Worm (Caenorhabditis elegans) whole organism, late embryonic: ENCODE results near the gene T02H6.7.

Source experiments
- F13H6.1 ChIP-seq: sonication (generic microtip); optimal IDR thresholded peaks from 2 replicates; lab custom pipeline; 2016; ENCODE audit warnings: missing genetic modification characterization, missing compliant biosample characterization
- K02D7.2 ChIP-seq: sonication (generic microtip); optimal IDR thresholded peaks from 2 replicates; lab custom pipeline; 2017; ENCODE audit warnings: mild to moderate bottlenecking, missing genetic modification characterization, missing compliant biosample characterization
- K09A11.1 ChIP-seq: sonication (generic microtip); optimal IDR thresholded peaks from 2 replicates; lab custom pipeline; 2017; ENCODE audit warnings: antibody characterized with exemption, mild to moderate bottlenecking, missing genetic modification characterization, missing compliant biosample characterization; ENCODE audit not compliant: insufficient read depth
- T23F11.4 ChIP-seq: fragments of 200-800 bp; sonication (Bioruptor generic); optimal IDR thresholded peaks from 2 replicates; lab custom pipeline; 2018; ENCODE audit warnings: mild to moderate bottlenecking, missing genetic modification characterization, missing compliant biosample characterization
- ahr-1 ChIP-seq: sonication (generic microtip); optimal IDR thresholded peaks from 2 replicates; lab custom pipeline; 2016; ENCODE audit warnings: missing genetic modification characterization, missing compliant biosample characterization
- ceh-14 ChIP-seq: sonication (generic microtip); optimal IDR thresholded peaks from 2 replicates; lab custom pipeline; 2016; ENCODE audit warnings: missing genotype, missing genetic modification characterization, missing compliant biosample characterization
- ceh-22 ChIP-seq: sonication (generic microtip); optimal IDR thresholded peaks from 2 replicates; lab custom pipeline; 2017; ENCODE audit warnings: missing biosample characterization, missing genetic modification characterization
- ceh-24 ChIP-seq: sonication (generic microtip); optimal IDR thresholded peaks from 2 replicates; lab custom pipeline; 2016; ENCODE audit warnings: mild to moderate bottlenecking, missing genetic modification characterization, missing compliant biosample characterization
- ceh-31 ChIP-seq: sonication (generic microtip); optimal IDR thresholded peaks from 2 replicates; lab custom pipeline; 2016; ENCODE audit warnings: missing genetic modification characterization, missing compliant biosample characterization
- ceh-45 ChIP-seq: fragments of 200-800 bp; sonication (Bioruptor generic); IDR thresholded peaks from 2 replicates; pipeline ENCODE4 v1.3.6; 2022; ENCODE audit warnings: missing genetic modification reagents, missing genetic modification characterization, missing compliant biosample characterization
- ceh-48 ChIP-seq: sonication (generic microtip); optimal IDR thresholded peaks from 2 replicates; lab custom pipeline; 2016; ENCODE audit warnings: missing genetic modification characterization, inconsistent platforms, missing compliant biosample characterization
- che-1 ChIP-seq: sonication (generic microtip); optimal IDR thresholded peaks from 2 replicates; lab custom pipeline; 2016; ENCODE audit warnings: mild to moderate bottlenecking, missing genetic modification characterization, missing compliant biosample characterization
- dmd-4 ChIP-seq: sonication (generic microtip); optimal IDR thresholded peaks from 2 replicates; lab custom pipeline; 2016; ENCODE audit warnings: borderline replicate concordance, missing genetic modification characterization, missing compliant biosample characterization
- dve-1 ChIP-seq: sonication (generic microtip); optimal IDR thresholded peaks from 2 replicates; lab custom pipeline; 2017; ENCODE audit warnings: antibody characterized with exemption, mild to moderate bottlenecking, missing genetic modification characterization, missing compliant biosample characterization
- eyg-1 ChIP-seq: sonication (generic microtip); optimal IDR thresholded peaks from 2 replicates; lab custom pipeline; 2016; ENCODE audit warnings: missing genotype, missing genetic modification characterization, missing compliant biosample characterization
- fkh-10 ChIP-seq: fragments of 150-350 bp; optimal IDR thresholded peaks from 2 replicates; lab custom pipeline; 2014; ENCODE audit warnings: missing biosample characterization, missing genetic modification reagents, missing genetic modification characterization
- fkh-6 ChIP-seq: sonication (generic microtip); optimal IDR thresholded peaks from 2 replicates; lab custom pipeline; 2016; ENCODE audit warnings: missing genetic modification characterization, missing compliant biosample characterization
- hlh-30 ChIP-seq: sonication (generic microtip); optimal IDR thresholded peaks from 2 replicates; lab custom pipeline; 2017; ENCODE audit warnings: antibody characterized with exemption, missing genetic modification characterization, missing compliant biosample characterization; ENCODE audit not compliant: insufficient read depth
- hlh-6 ChIP-seq: sonication (generic microtip); optimal IDR thresholded peaks from 2 replicates; lab custom pipeline; 2016; ENCODE audit warnings: missing genotype, missing genetic modification characterization, missing compliant biosample characterization
- lim-6 ChIP-seq: sonication (generic microtip); optimal IDR thresholded peaks from 2 replicates; lab custom pipeline; 2016; ENCODE audit warnings: missing genetic modification characterization, missing compliant biosample characterization
- lin-11 ChIP-seq: fragments of 200-800 bp; sonication (Bioruptor generic); optimal IDR thresholded peaks from 2 replicates; lab custom pipeline; 2018; ENCODE audit warnings: mild to moderate bottlenecking, missing genetic modification characterization, missing compliant biosample characterization
- mec-3 ChIP-seq: sonication (generic microtip); optimal IDR thresholded peaks from 2 replicates; lab custom pipeline; 2016; ENCODE audit warnings: borderline replicate concordance, missing genetic modification characterization, missing compliant biosample characterization
- nhr-11 ChIP-seq: fragments of 150-350 bp; optimal IDR thresholded peaks from 2 replicates; lab custom pipeline; 2014; ENCODE audit warnings: missing biosample characterization, missing genetic modification characterization
- nhr-232 ChIP-seq: sonication (generic microtip); optimal IDR thresholded peaks from 2 replicates; lab custom pipeline; 2016; ENCODE audit warnings: missing genetic modification characterization, missing compliant biosample characterization
- npax-4 ChIP-seq: sonication (generic microtip); optimal IDR thresholded peaks from 2 replicates; lab custom pipeline; 2016; ENCODE audit warnings: missing genetic modification characterization, missing compliant biosample characterization
- pat-9 ChIP-seq: fragments of 200-800 bp; sonication (Bioruptor generic); optimal IDR thresholded peaks from 2 replicates; lab custom pipeline; 2018; ENCODE audit warnings: mild to moderate bottlenecking, missing genetic modification characterization, moderate library complexity, missing compliant biosample characterization
- pha-2 ChIP-seq: sonication (generic microtip); optimal IDR thresholded peaks from 2 replicates; lab custom pipeline; 2017; ENCODE audit warnings: mild to moderate bottlenecking, missing genetic modification characterization, missing compliant biosample characterization
- pha-4 ChIP-seq: fragments of 150-350 bp; optimal IDR thresholded peaks from 2 replicates; lab custom pipeline; 2018; ENCODE audit warnings: missing biosample characterization, missing genetic modification reagents, missing genetic modification characterization
- ref-2 ChIP-seq: sonication (generic microtip); optimal IDR thresholded peaks from 2 replicates; lab custom pipeline; 2016; ENCODE audit warnings: missing genetic modification characterization, missing compliant biosample characterization
- sox-2 ChIP-seq: fragments of 200-800 bp; sonication (Bioruptor generic); IDR thresholded peaks from 2 replicates; pipeline ENCODE4 v1.3.6; 2022; ENCODE audit warnings: missing genetic modification reagents, missing genetic modification characterization, missing compliant biosample characterization
- tbx-2 ChIP-seq: sonication (generic microtip); optimal IDR thresholded peaks from 2 replicates; lab custom pipeline; 2016; ENCODE audit warnings: missing genetic modification characterization, missing compliant biosample characterization
- unc-3 ChIP-seq, 2 experiments: fragments of 200-800 bp in 1 of 2; sonication (Bioruptor generic) in 1 of 2; sonication (generic microtip) in 1 of 2; conservative IDR thresholded peaks in 1 of 2; optimal IDR thresholded peaks in 1 of 2; 2 replicates each; pipeline versions ENCODE4 v1.3.6 to Lab custom; 2016 to 2022; ENCODE audit warnings: missing compliant biosample characterization in 2 of 2, missing genetic modification characterization in 2 of 2, missing genetic modification reagents in 1 of 2
- unc-42 ChIP-seq: sonication (generic microtip); optimal IDR thresholded peaks from 2 replicates; lab custom pipeline; 2016; ENCODE audit warnings: missing genotype, missing genetic modification characterization, missing compliant biosample characterization
- unc-55 ChIP-seq: sonication (generic microtip); optimal IDR thresholded peaks from 2 replicates; lab custom pipeline; 2017; ENCODE audit warnings: missing biosample characterization, missing genetic modification reagents, missing genetic modification characterization
- unc-86 ChIP-seq: sonication (generic microtip); optimal IDR thresholded peaks from 2 replicates; lab custom pipeline; 2016; ENCODE audit warnings: missing genetic modification characterization, missing compliant biosample characterization
- zip-5 ChIP-seq: sonication (generic microtip); optimal IDR thresholded peaks from 2 replicates; lab custom pipeline; 2016; ENCODE audit warnings: missing genetic modification characterization, missing compliant biosample characterization
- ztf-16 ChIP-seq: sonication (generic microtip); optimal IDR thresholded peaks from 2 replicates; lab custom pipeline; 2017; ENCODE audit warnings: missing genetic modification characterization, missing compliant biosample characterization

T02H6.7 gene

DNA sequence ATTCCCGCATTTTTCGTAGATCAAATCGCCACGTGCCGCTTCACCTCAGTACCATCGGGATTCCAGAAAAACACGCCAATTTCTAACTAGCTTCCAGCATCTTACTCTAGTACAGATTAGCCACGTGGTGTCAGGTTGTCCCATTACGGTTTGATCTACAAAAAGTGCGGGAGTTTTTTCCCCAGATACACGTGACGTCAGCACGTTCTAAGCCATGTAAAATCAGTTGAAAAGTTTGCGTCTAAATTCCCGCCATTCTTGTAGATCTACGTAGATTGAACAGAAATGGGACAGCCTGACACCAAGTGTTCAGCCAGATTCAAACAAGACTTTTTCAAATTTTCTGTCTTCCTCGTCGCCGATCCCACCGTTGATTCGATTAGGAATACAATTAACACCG is 3.8 kb upstream of the T02H6.7 start, which contains the start of gene T02H6.9:
T02H6.9 (plus strand) TSS at position 301 of the 400 bp plus-strand sequence.
- TF ChIP-seq tbx-2 (tag; lab: Kevin White, UChicago) (no peak), nhr-11 (no peak), hlh-6 (tag; lab: Kevin White, UChicago) (no peak), lim-6 (tag; lab: Kevin White, UChicago) (no peak), pha-4 (tag; lab: Kevin White, UChicago) (no peak), unc-42 (tag; lab: Kevin White, UChicago) (no peak), sox-2 (GFP tag; lab: Robert Waterston, UW) (no peak), fkh-10 (GFP tag; lab: Kevin White, UChicago) (no peak), ahr-1 (tag; lab: Kevin White, UChicago) (no peak)

DNA sequence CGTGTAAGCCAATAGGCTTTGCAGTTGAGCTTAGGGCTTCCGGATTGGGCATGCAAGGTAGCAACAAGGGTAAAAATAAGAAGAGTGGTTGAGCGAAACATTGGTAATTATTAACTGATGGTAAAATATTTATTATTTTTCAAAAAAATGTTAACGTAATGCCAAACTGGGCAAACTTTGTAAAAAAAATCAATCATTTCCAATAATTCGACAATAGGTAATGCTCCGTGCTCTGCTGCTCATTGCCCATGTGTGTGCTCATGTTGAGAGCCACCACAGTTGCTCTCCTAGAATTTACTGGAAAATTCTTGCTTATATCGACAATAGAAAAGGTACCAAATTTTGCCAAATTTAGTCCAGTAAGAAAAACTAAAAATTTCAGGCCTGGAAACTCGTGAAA is 1.8 kb upstream of the T02H6.7 start, which contains the start of the genes T02H6.10 and T02H6.8:
T02H6.10 (minus strand) TSS at position 101 of the 400 bp plus-strand sequence.
T02H6.8 (plus strand) TSS at position 221 of the 400 bp plus-strand sequence.
- TF ChIP-seq npax-4 (no peak), che-1 (tag; lab: Kevin White, UChicago) (no peak), ceh-45 (GFP tag; lab: Robert Waterston, UW) (no peak), K02D7.2 (tag; lab: Kevin White, UChicago) (no peak), ceh-31 (tag; lab: Kevin White, UChicago) (no peak), unc-86 (tag; lab: Kevin White, UChicago) (no peak), sox-2 (GFP tag; lab: Robert Waterston, UW) (no peak), T23F11.4 (GFP tag; lab: Kevin White, UChicago) (no peak), fkh-6 (tag; lab: Kevin White, UChicago) (no peak), pat-9 (no peak), tbx-2 (tag; lab: Kevin White, UChicago) (no peak), dmd-4 (tag; lab: Kevin White, UChicago) (no peak), nhr-232 (tag; lab: Kevin White, UChicago) (no peak)

DNA sequence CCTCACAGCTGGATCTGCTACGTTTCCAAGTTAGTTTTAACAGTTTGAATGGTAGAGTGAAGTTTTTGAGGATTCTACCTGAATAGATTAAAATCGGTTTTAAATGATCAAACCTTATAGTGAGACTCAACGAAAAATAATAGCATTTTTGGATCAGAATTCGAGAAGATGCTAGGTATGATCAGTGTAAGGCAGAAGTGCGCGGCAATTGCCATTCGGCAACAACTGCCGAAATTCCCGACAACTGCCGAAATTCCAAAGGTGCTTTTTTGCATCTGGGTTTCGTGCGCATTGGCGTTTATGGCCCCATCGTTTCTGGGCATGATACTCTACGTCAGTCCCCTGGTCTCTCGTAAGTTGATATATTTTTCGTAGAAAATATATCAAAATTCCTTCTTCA is 1.0 kb downstream of the T02H6.7 start, which contains the start of gene T02H6.6:
T02H6.6 (plus strand) TSS at position 301 of the 400 bp plus-strand sequence.
- TF ChIP-seq ahr-1 (tag; lab: Kevin White, UChicago) (no peak), ceh-14 (no peak), ceh-48 (tag; lab: Kevin White, UChicago) (no peak), dve-1 (tag; lab: Kevin White, UChicago) (no peak), ceh-22 (tag; lab: Kevin White, UChicago) (no peak)

DNA sequence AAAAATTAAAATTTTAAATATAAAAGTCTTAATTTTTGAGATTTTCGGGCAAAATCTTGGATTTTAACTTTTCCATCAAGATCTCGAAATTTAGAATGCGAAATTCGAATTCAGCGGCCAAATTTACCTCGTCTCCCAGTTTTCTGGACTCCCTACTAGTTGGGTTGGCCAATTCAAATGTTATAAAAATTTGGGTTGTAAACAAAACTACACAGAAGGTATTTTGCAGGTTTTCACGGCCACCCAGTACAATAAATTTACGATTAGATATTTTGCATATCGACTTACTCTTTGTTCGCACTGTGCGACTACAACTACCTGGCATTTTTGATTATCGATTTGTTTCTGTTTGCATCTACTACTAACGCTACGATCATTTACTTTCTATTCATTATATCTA is 2.4 kb downstream of the T02H6.7 start, which contains the start of gene T02H6.5:
T02H6.5 (plus strand) TSS at position 301 of the 400 bp plus-strand sequence.
- TF ChIP-seq hlh-6 (tag; lab: Kevin White, UChicago) (no peak), mec-3 (tag; lab: Kevin White, UChicago) (no peak), unc-86 (tag; lab: Kevin White, UChicago) (no peak), K09A11.1 (tag; lab: Kevin White, UChicago) (no peak), T23F11.4 (GFP tag; lab: Kevin White, UChicago) (no peak), che-1 (tag; lab: Kevin White, UChicago) (no peak), pha-2 (tag; lab: Kevin White, UChicago) (no peak), ceh-48 (tag; lab: Kevin White, UChicago) (no peak), ref-2 (tag; lab: Kevin White, UChicago) (no peak), dve-1 (tag; lab: Kevin White, UChicago) (no peak), npax-4 (no peak), hlh-30 (no peak), unc-42 (tag; lab: Kevin White, UChicago) (no peak)

DNA sequence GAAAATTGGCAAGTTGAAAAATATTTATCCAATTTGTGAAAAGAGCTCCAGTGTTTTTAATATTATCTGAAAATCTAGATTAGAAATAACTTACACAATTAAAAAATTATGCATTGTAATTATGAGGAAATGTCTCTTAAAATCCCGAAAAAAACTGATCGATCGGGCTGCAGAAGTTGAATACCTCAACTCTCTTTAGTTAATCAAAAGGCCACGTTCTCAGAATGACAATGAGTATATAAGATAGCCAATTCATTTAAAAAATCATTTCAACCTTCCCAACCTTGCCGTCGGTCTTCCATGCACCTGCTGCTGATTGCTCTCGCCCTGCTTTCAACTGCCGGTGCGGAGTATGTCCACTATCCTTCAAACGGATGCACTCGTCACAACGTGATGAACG is 7.3 kb downstream of the T02H6.7 start, which contains the start of gene T02H6.4:
T02H6.4 (plus strand) TSS at position 301 of the 400 bp plus-strand sequence.
- TF ChIP-seq F13H6.1 (tag; lab: Kevin White, UChicago), result no peak
- no peak for TF ChIP-seq unc-55 (GFP tag; lab: Kevin White, UChicago)
- no peak for TF ChIP-seq nhr-232 (tag; lab: Kevin White, UChicago)
- TF ChIP-seq zip-5 (tag; lab: Kevin White, UChicago), result no peak
- no peak for TF ChIP-seq pha-4 (tag; lab: Kevin White, UChicago)
- no peak for TF ChIP-seq sox-2 (GFP tag; lab: Robert Waterston, UW)
- no peak for TF ChIP-seq hlh-6 (tag; lab: Kevin White, UChicago)
- TF ChIP-seq lin-11 (tag; lab: Kevin White, UChicago), result no peak
- TF ChIP-seq eyg-1 (tag; lab: Kevin White, UChicago), result no peak
- no peak for TF ChIP-seq T23F11.4 (GFP tag; lab: Kevin White, UChicago)
- no peak for TF ChIP-seq pha-2 (tag; lab: Kevin White, UChicago)
- no peak for TF ChIP-seq ztf-16 (tag; lab: Kevin White, UChicago)
- no peak for TF ChIP-seq dve-1 (tag; lab: Kevin White, UChicago)
- TF ChIP-seq unc-3 (GFP tag; conservative IDR thresholded peaks at IDR 0.05; lab: Robert Waterston, UW), result no peak
- no peak for TF ChIP-seq unc-3 (tag; optimal IDR thresholded peaks at IDR 0.05; lab: Kevin White, UChicago)
- TF ChIP-seq ceh-45 (GFP tag; lab: Robert Waterston, UW), result no peak
- TF ChIP-seq ceh-24 (tag; lab: Kevin White, UChicago), result no peak
